Worm (Caenorhabditis elegans) whole organism, mixed stage, embryonic: ENCODE data around the gene exp-1.

Experiments used
- lsy-2 ChIP-seq: fragments of 150-350 bp; optimal IDR thresholded peaks from 2 replicates; lab custom pipeline; 2014; ENCODE audit warnings: missing biosample characterization, missing genetic modification characterization
- nhr-12 ChIP-seq: fragments of 150-350 bp; optimal IDR thresholded peaks from 2 replicates; lab custom pipeline; 2014; ENCODE audit warnings: missing biosample characterization, missing genetic modification characterization
- unc-120 ChIP-seq: sonication (generic microtip); optimal IDR thresholded peaks from 2 replicates; lab custom pipeline; 2017; ENCODE audit warnings: missing genetic modification characterization, missing compliant biosample characterization; ENCODE audit not compliant: poor library complexity, severe bottlenecking
- unc-62 ChIP-seq: fragments of 150-350 bp; optimal IDR thresholded peaks from 2 replicates; lab custom pipeline; 2014; ENCODE audit warnings: missing biosample characterization, missing genetic modification reagents, missing genetic modification characterization
- ztf-11 ChIP-seq: fragments of 150-350 bp; optimal IDR thresholded peaks from 2 replicates; lab custom pipeline; 2014; ENCODE audit warnings: missing biosample characterization, missing genetic modification characterization

ce11 chrII:6165152-6165551, 4.3 kb upstream of the exp-1 start:
- TF ChIP-seq nhr-12 (tag; lab: Kevin White, UChicago) = no peak
- TF ChIP-seq lsy-2 (tag; lab: Kevin White, UChicago) = no peak
- no peak for TF ChIP-seq unc-120
- no peak for TF ChIP-seq unc-62 (GFP tag; lab: Kevin White, UChicago)
- TF ChIP-seq ztf-11 (tag; lab: Kevin White, UChicago) = no peak
